Worm (Caenorhabditis elegans) whole organism, early embryonic: ENCODE results near the gene fbxb-48.

Experiments used
- F13C5.2 ChIP-seq: sonication (generic microtip); optimal IDR thresholded peaks from 2 replicates; lab custom pipeline; 2017; ENCODE audit warnings: mild to moderate bottlenecking, missing genetic modification characterization, inconsistent platforms, missing compliant biosample characterization
- ama-1 ChIP-seq: fragments of 150-350 bp; optimal IDR thresholded peaks from 2 replicates; lab custom pipeline; 2014
- flt-1 ChIP-seq: fragments of 200-800 bp; sonication (Bioruptor generic); IDR thresholded peaks from 2 replicates; pipeline ENCODE4 v1.3.6; 2022; ENCODE audit warnings: missing genetic modification characterization, missing compliant biosample characterization
- hmg-4 ChIP-seq: fragments of 200-800 bp; sonication (Bioruptor generic); optimal IDR thresholded peaks from 2 replicates; lab custom pipeline; 2018; ENCODE audit warnings: mild to moderate bottlenecking, missing genetic modification characterization, missing compliant biosample characterization
- hnd-1 ChIP-seq: sonication (generic microtip); optimal IDR thresholded peaks from 2 replicates; lab custom pipeline; 2016; ENCODE audit warnings: missing genetic modification characterization, missing compliant biosample characterization
- sea-1 ChIP-seq: fragments of 200-800 bp; sonication (Bioruptor generic); conservative IDR thresholded peaks from 2 replicates; pipeline ENCODE4 v1.3.6; 2022; ENCODE audit warnings: missing genetic modification characterization, missing compliant biosample characterization
- tbx-11 ChIP-seq: fragments of 200-800 bp; sonication (Bioruptor generic); IDR thresholded peaks from 2 replicates; pipeline ENCODE4 v1.3.6; 2022; ENCODE audit warnings: missing genetic modification characterization, missing compliant biosample characterization
- tbx-37 ChIP-seq: fragments of 200-800 bp; sonication (Bioruptor generic); conservative IDR thresholded peaks from 2 replicates; pipeline ENCODE4 v1.3.6; 2022; ENCODE audit warnings: missing genetic modification reagents, missing genetic modification characterization, missing compliant biosample characterization

- TF ChIP-seq hmg-4 (no peak), flt-1 (GFP tag; lab: Robert Waterston, UW) (no peak), ama-1 (lab: Kevin White, UChicago) (no peak), sea-1 (GFP tag; lab: Robert Waterston, UW) (no peak), F13C5.2 (tag; lab: Kevin White, UChicago) (no peak), tbx-11 (GFP tag; lab: Robert Waterston, UW) (no peak), hnd-1 (tag; lab: Kevin White, UChicago) (no peak), tbx-37 (GFP tag; lab: Robert Waterston, UW) (no peak)
These were observed 11.1 kb upstream of the fbxb-48 start, which contains the start of gene ceh-81 for ce11 chrII:1730103-1730502.
